Worm (Caenorhabditis elegans): ENCODE measurements around the gene C44B7.5.
A peak's percentile ranks its signal among the peaks of the same experiment; 100 is the strongest.

The C44B7.5 gene

DNA sequence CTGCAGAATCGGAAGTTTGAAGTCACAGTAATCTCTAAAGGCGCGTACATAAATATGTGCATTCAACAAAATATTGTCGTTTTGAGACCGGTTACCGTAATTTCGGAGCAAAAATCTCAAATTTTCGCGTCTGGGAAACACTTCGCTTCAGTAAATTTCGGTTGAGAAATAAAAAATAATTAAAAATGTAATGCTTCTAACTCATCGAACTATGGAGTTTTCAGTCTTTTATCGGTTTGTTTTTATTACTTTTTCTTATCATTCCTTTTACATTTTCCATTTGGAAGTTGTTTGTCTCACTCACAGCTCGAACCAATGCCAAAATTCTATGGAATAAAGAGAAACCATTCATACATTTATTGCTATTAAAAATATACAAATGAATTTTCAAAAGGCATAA, 15.8 kb upstream of the C44B7.5 start (continued):
- TF ChIP-seq saeg-2 (GFP tag; IDR thresholded peaks at IDR 0.05) (no peak), lin-38 (GFP tag; IDR thresholded peaks at IDR 0.05) (peak; percentile 44), lir-3 (tag; optimal IDR thresholded peaks at IDR 0.05) (no peak), madf-5 (GFP tag; IDR thresholded peaks at IDR 0.05) (no peak), hif-1 (tag; optimal IDR thresholded peaks at IDR 0.05) (no peak), mxl-2 (GFP tag; conservative IDR thresholded peaks at IDR 0.05) (no peak), tag-97 (GFP tag; IDR thresholded peaks at IDR 0.05) (no peak), nhr-28 (tag; optimal IDR thresholded peaks at IDR 0.05) (peak; percentile 49), daf-16 (GFP tag; optimal IDR thresholded peaks at IDR 0.05) (peak; percentile 27 to 63), daf-16 (tag; optimal IDR thresholded peaks at IDR 0.05) (peak; percentile 64), zip-11 (GFP tag; IDR thresholded peaks at IDR 0.05) (no peak)

DNA sequence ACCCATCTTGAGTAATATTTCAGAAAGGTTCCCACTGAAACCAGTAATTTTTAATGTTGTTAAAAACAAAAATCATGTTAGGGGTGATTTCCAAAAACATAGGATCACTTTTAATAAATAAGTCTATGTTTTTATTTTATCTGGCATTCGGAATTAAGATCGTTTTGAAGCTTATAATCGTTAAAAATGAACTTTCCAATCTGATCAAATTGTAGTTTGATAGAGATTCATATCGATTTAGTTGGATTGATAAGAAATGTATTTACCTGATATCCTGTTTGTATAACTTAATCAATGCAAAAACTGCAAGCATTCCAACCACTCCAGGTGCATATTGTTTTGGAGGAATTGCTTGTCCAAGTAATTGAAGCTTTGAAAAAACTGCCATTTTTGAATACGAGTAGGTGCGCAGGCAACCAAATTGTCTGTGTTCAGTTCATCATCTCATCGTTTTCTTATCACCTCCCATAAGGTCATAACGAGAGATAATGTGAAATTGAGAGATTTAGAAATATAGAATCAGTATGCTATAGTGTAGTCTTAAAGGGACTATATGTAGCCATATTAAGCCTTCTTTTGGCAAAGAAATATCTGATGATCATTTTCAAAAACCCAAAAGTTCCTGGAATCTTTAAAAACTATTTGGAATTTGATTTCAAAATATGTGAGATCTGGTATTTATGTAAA, 15.1 kb upstream of the C44B7.5 start, which contains the start of gene pmp-2:
pmp-2 (minus strand) TSS at position 487 of the 687 bp plus-strand sequence.
- no peak for TF ChIP-seq php-3 (GFP tag; IDR thresholded peaks at IDR 0.05)
- peak; percentile 29 for TF ChIP-seq pqm-1 (tag; optimal IDR thresholded peaks at IDR 0.05)
- 0 out of 2 replicates have a peak, but pooled peaks have one; percentile 21 for TF ChIP-seq nhr-41 (GFP tag; IDR thresholded peaks at IDR 0.05)
- no peak for TF ChIP-seq nhr-102 (tag; optimal IDR thresholded peaks at IDR 0.05)
- no peak for TF ChIP-seq daf-8 (GFP tag; IDR thresholded peaks at IDR 0.05)
- 0 out of 2 replicates have a peak, but pooled peaks have one; percentile 14 for TF ChIP-seq dmd-6 (GFP tag; IDR thresholded peaks at IDR 0.05)
- TF ChIP-seq nhr-76 (tag; optimal IDR thresholded peaks at IDR 0.05) = no peak
- no peak for TF ChIP-seq daf-16 (GFP tag; optimal IDR thresholded peaks at IDR 0.05)
- TF ChIP-seq daf-16 (tag; optimal IDR thresholded peaks at IDR 0.05) = peak; percentile 23
- peak; percentile 1 for TF ChIP-seq hlh-11 (tag; optimal IDR thresholded peaks at IDR 0.05)
- TF ChIP-seq nhr-28 (tag; optimal IDR thresholded peaks at IDR 0.05) = peak; percentile 75

DNA sequence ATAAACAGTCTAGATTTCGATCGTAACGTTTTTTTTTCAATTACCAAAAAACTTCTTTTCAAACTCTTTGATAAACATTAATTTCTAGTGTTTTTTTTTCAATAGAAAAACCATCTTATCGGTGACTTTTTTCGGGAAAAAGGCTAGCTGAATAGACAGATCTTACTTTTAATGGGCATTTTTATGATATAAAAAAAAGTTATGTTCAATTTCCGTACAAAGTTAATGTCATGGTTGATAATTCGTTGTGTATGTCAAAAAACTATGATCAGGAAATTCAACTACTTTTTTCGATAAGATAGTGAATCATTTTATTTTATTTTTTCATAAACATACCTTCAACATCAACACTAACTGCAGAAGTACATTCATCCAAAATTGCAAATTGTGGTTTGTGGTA, 12.2 kb upstream of the C44B7.5 start:
- TF ChIP-seq pqm-1 (tag; optimal IDR thresholded peaks at IDR 0.05) (peak; percentile 29), daf-16 (GFP tag; optimal IDR thresholded peaks at IDR 0.05) (no peak), daf-16 (tag; optimal IDR thresholded peaks at IDR 0.05) (peak; percentile 58), hmg-1.1 (GFP tag; IDR thresholded peaks at IDR 0.05) (no peak), ZK546.5 (tag; optimal IDR thresholded peaks at IDR 0.05) (no peak), egl-27 (tag; optimal IDR thresholded peaks at IDR 0.05) (no peak), gei-8 (GFP tag; optimal IDR thresholded peaks at IDR 0.05) (no peak), dve-1 (tag; optimal IDR thresholded peaks at IDR 0.05; ENCODE audit: insufficient read depth) (peak; percentile 37), php-3 (GFP tag; IDR thresholded peaks at IDR 0.05) (peak; percentile 84)

DNA sequence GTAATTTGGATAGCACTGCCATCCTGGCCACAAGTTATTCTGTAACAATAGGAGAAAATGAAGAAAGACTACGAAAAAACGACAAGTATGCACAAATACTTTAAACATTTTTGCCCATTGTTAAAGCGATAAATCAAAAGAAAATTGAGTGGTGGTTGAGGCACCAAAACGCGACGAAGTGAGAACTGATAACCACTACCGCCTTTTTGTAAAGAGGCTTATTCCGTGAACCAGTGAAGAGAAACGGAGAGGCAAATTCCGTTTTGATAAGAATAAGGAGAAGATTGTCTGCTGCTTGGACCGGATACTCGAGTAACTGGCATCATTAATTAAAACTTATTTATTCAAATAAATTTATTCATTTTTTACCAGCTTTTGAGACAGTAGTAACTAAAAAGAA, 11.3 kb upstream of the C44B7.5 start, which contains the start of gene pmp-1:
pmp-1 (minus strand) TSS at position 39 of the 400 bp plus-strand sequence.
- TF ChIP-seq ceh-20 (GFP tag; IDR thresholded peaks at IDR 0.05) (peak; percentile 44; the same call in 1 of the 2 replicates), nhr-41 (GFP tag; IDR thresholded peaks at IDR 0.05) (no peak), F44E2.7 (GFP tag; IDR thresholded peaks at IDR 0.05) (no peak), T26A8.4 (GFP tag; IDR thresholded peaks at IDR 0.05) (no peak), madf-5 (GFP tag; IDR thresholded peaks at IDR 0.05) (no peak), lin-38 (GFP tag; IDR thresholded peaks at IDR 0.05) (no peak), daf-16 (GFP tag; optimal IDR thresholded peaks at IDR 0.05) (no peak), daf-16 (tag; optimal IDR thresholded peaks at IDR 0.05) (peak; percentile 43), hlh-11 (tag; optimal IDR thresholded peaks at IDR 0.05) (peak; percentile 39), T20F7.1 (GFP tag; optimal IDR thresholded peaks at IDR 0.05) (no peak), daf-8 (GFP tag; IDR thresholded peaks at IDR 0.05) (no peak), dve-1 (tag; optimal IDR thresholded peaks at IDR 0.05; ENCODE audit: insufficient read depth) (peak; percentile 48), egl-43 (GFP tag; IDR thresholded peaks at IDR 0.05) (no peak), ama-1 (optimal IDR thresholded peaks at IDR 0.05) (no peak), nhr-77 (tag; optimal IDR thresholded peaks at IDR 0.05) (peak; percentile 9), lin-1 (GFP tag; IDR thresholded peaks at IDR 0.05) (peak; percentile 61; the same call in 1 of the 2 replicates), mxl-3 (GFP tag; optimal IDR thresholded peaks at IDR 0.05) (no peak), jun-1 (tag; optimal IDR thresholded peaks at IDR 0.05) (no peak), pqm-1 (tag; optimal IDR thresholded peaks at IDR 0.05) (peak; percentile 93), dmd-6 (GFP tag; IDR thresholded peaks at IDR 0.05) (peak; percentile 54), nhr-28 (tag; optimal IDR thresholded peaks at IDR 0.05) (peak; percentile 62)
